Worm (Caenorhabditis elegans) whole organism, L3 larva: ENCODE data around the gene F26F2.11.

Experiments used
- ZK546.5 ChIP-seq: sonication (generic microtip); optimal IDR thresholded peaks from 2 replicates; lab custom pipeline; 2017; ENCODE audit warnings: missing biosample characterization, missing genetic modification characterization
- aly-2 ChIP-seq: fragments of 150-350 bp; optimal IDR thresholded peaks from 2 replicates; lab custom pipeline; 2014; ENCODE audit warnings: missing biosample characterization, missing genetic modification characterization
- ama-1 ChIP-seq: fragments of 150-350 bp; optimal IDR thresholded peaks from 2 replicates; lab custom pipeline; 2018
- ceh-16 ChIP-seq: sonication (generic microtip); optimal IDR thresholded peaks from 2 replicates; lab custom pipeline; 2017; ENCODE audit warnings: missing biosample characterization, missing genetic modification characterization
- ceh-28 ChIP-seq: fragments of 150-350 bp; optimal IDR thresholded peaks from 2 replicates; lab custom pipeline; 2014; ENCODE audit warnings: missing biosample characterization, missing genetic modification reagents, missing genetic modification characterization
- ceh-82 ChIP-seq: fragments of 150-350 bp; optimal IDR thresholded peaks from 2 replicates; lab custom pipeline; 2014; ENCODE audit warnings: missing biosample characterization, missing genetic modification characterization
- ceh-9 ChIP-seq: sonication (generic microtip); optimal IDR thresholded peaks from 2 replicates; lab custom pipeline; 2018; ENCODE audit warnings: missing biosample characterization, missing genetic modification characterization
- daf-12 ChIP-seq: fragments of 150-350 bp; optimal IDR thresholded peaks from 2 replicates; lab custom pipeline; 2014; ENCODE audit warnings: missing biosample characterization, missing genetic modification reagents, missing genetic modification characterization
- egl-27 ChIP-seq: sonication (generic microtip); optimal IDR thresholded peaks from 4 replicates; lab custom pipeline; 2017; ENCODE audit warnings: missing biosample characterization, missing genetic modification reagents, missing genetic modification characterization
- egl-5 ChIP-seq: fragments of 150-350 bp; optimal IDR thresholded peaks from 2 replicates; lab custom pipeline; 2017; ENCODE audit warnings: missing biosample characterization, missing genetic modification reagents, missing genetic modification characterization, inconsistent platforms
- elt-1 ChIP-seq: fragments of 150-350 bp; optimal IDR thresholded peaks from 2 replicates; lab custom pipeline; 2014; ENCODE audit warnings: missing biosample characterization, missing genetic modification characterization
- elt-2 ChIP-seq: sonication (generic microtip); optimal IDR thresholded peaks from 2 replicates; lab custom pipeline; 2016; ENCODE audit warnings: missing genetic modification reagents, mild to moderate bottlenecking, missing genetic modification characterization, missing compliant biosample characterization
- elt-3 ChIP-seq, 3 experiments: fragments of 150-350 bp in 1 of 3; sonication (generic microtip) in 2 of 3; optimal IDR thresholded peaks; 2 replicates in 2 of 3; 4 replicates in 1 of 3; lab custom pipeline; 2014 to 2017; ENCODE audit warnings: missing biosample characterization in 3 of 3, missing genetic modification characterization in 3 of 3
- eor-1 ChIP-seq, 2 experiments: fragments of 150-350 bp; optimal IDR thresholded peaks; 2 replicates each; lab custom pipeline; 2014 to 2018; ENCODE audit warnings: missing biosample characterization in 2 of 2, missing genetic modification characterization in 2 of 2
- fkh-2 ChIP-seq: fragments of 150-350 bp; optimal IDR thresholded peaks from 2 replicates; lab custom pipeline; 2014; ENCODE audit warnings: missing biosample characterization, missing genetic modification reagents, missing genetic modification characterization
- fos-1 ChIP-seq: fragments of 150-350 bp; optimal IDR thresholded peaks from 2 replicates; lab custom pipeline; 2014; ENCODE audit warnings: missing biosample characterization, missing genetic modification characterization
- hmg-11 ChIP-seq: sonication (generic microtip); optimal IDR thresholded peaks from 2 replicates; lab custom pipeline; 2016; ENCODE audit warnings: missing genetic modification characterization, missing compliant biosample characterization
- jun-1 ChIP-seq: fragments of 150-350 bp; optimal IDR thresholded peaks from 2 replicates; lab custom pipeline; 2014; ENCODE audit warnings: missing biosample characterization, missing genetic modification reagents, missing genetic modification characterization
- lin-15B ChIP-seq: fragments of 150-350 bp; optimal IDR thresholded peaks from 2 replicates; lab custom pipeline; 2014; ENCODE audit warnings: missing biosample characterization, missing genetic modification characterization
- lsy-12 ChIP-seq: sonication (generic microtip); optimal IDR thresholded peaks from 2 replicates; lab custom pipeline; 2016; ENCODE audit warnings: mild to moderate bottlenecking, missing genetic modification characterization, missing compliant biosample characterization
- mdl-1 ChIP-seq: fragments of 150-350 bp; optimal IDR thresholded peaks from 2 replicates; lab custom pipeline; 2014; ENCODE audit warnings: missing biosample characterization, missing genetic modification characterization
- nhr-11 ChIP-seq: fragments of 150-350 bp; optimal IDR thresholded peaks from 2 replicates; lab custom pipeline; 2014; ENCODE audit warnings: missing biosample characterization, missing genetic modification characterization
- nhr-23 ChIP-seq: fragments of 150-350 bp; optimal IDR thresholded peaks from 2 replicates; lab custom pipeline; 2014; ENCODE audit warnings: missing biosample characterization, missing genetic modification reagents, missing genetic modification characterization
- nhr-237 ChIP-seq: fragments of 150-350 bp; optimal IDR thresholded peaks from 2 replicates; lab custom pipeline; 2014; ENCODE audit warnings: missing biosample characterization, missing genetic modification characterization
- nhr-25 ChIP-seq: sonication (generic microtip); optimal IDR thresholded peaks from 2 replicates; lab custom pipeline; 2017; ENCODE audit warnings: missing biosample characterization, missing genetic modification characterization
- nhr-28 ChIP-seq: fragments of 150-350 bp; optimal IDR thresholded peaks from 2 replicates; lab custom pipeline; 2014; ENCODE audit warnings: missing biosample characterization, missing genetic modification characterization
- nhr-43 ChIP-seq: sonication (generic microtip); optimal IDR thresholded peaks from 2 replicates; lab custom pipeline; 2016; ENCODE audit warnings: mild to moderate bottlenecking, missing genetic modification characterization, missing compliant biosample characterization; ENCODE audit not compliant: poor library complexity, severe bottlenecking
- nhr-67 ChIP-seq: fragments of 150-350 bp; optimal IDR thresholded peaks from 2 replicates; lab custom pipeline; 2014; ENCODE audit warnings: missing biosample characterization, missing genetic modification characterization
- nhr-76 ChIP-seq: fragments of 150-350 bp; sonication (generic microtip); optimal IDR thresholded peaks from 5 replicates; lab custom pipeline; 2014; ENCODE audit warnings: missing biosample characterization, missing genetic modification characterization
- nhr-77 ChIP-seq: fragments of 150-350 bp; optimal IDR thresholded peaks from 2 replicates; lab custom pipeline; 2014; ENCODE audit warnings: missing biosample characterization, missing genetic modification characterization
- pha-4 ChIP-seq: fragments of 150-350 bp; optimal IDR thresholded peaks from 2 replicates; lab custom pipeline; 2014; ENCODE audit warnings: missing biosample characterization, missing genetic modification reagents, missing genetic modification characterization
- pqm-1 ChIP-seq: fragments of 150-350 bp; optimal IDR thresholded peaks from 2 replicates; lab custom pipeline; 2017; ENCODE audit warnings: missing biosample characterization, missing genetic modification characterization, inconsistent platforms
- sea-2 ChIP-seq: fragments of 150-350 bp; sonication (generic microtip); optimal IDR thresholded peaks from 4 replicates; lab custom pipeline; 2014; ENCODE audit warnings: missing biosample characterization, missing genetic modification reagents, missing genetic modification characterization
- skn-1 ChIP-seq: fragments of 150-350 bp; optimal IDR thresholded peaks from 2 replicates; lab custom pipeline; 2014; ENCODE audit warnings: missing biosample characterization, missing genetic modification characterization
- snpc-4 ChIP-seq: fragments of 150-350 bp; optimal IDR thresholded peaks from 2 replicates; lab custom pipeline; 2014; ENCODE audit warnings: missing biosample characterization, missing genetic modification characterization
- tbx-2 ChIP-seq: sonication (generic microtip); optimal IDR thresholded peaks from 2 replicates; lab custom pipeline; 2016; ENCODE audit warnings: mild to moderate bottlenecking, missing genetic modification characterization, missing compliant biosample characterization
- unc-39 ChIP-seq: sonication (generic microtip); optimal IDR thresholded peaks from 4 replicates; lab custom pipeline; 2017; ENCODE audit warnings: missing biosample characterization, missing genetic modification characterization
- unc-62 ChIP-seq: fragments of 150-350 bp; sonication (generic microtip); optimal IDR thresholded peaks from 4 replicates; lab custom pipeline; 2014; ENCODE audit warnings: missing biosample characterization, missing genetic modification reagents, missing genetic modification characterization
- zag-1 ChIP-seq: fragments of 150-350 bp; optimal IDR thresholded peaks from 2 replicates; lab custom pipeline; 2014; ENCODE audit warnings: missing biosample characterization, missing genetic modification characterization
- ztf-11 ChIP-seq: fragments of 150-350 bp; optimal IDR thresholded peaks from 2 replicates; lab custom pipeline; 2014; ENCODE audit warnings: missing biosample characterization, missing genetic modification characterization

The F26F2.11 gene

DNA sequence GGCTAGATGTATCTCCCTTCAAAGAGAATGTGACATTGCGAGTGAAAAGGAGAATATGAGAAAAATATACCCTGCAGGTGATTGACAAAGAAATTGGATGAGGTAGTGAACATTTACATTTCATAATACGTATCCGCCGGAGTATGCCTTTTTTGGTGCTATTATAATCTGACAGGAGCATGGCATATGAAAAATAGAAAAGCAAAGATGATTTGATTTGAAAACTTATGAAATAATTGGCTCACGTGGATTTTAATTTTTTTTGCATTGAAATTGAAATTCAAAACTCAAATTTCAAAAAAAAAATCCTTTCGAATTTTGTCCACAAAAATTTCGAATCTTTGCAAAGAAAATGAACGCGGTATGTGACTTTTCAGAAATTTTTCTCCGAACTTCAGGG lies 7.5 kb upstream of the F26F2.11 start, which contains the start of gene ttr-11:
ttr-11 (plus strand) TSS at position 301 of the 400 bp plus-strand sequence.
- TF ChIP-seq lsy-12 (tag; lab: Kevin White, UChicago) (no peak), pqm-1 (no peak), ama-1 (lab: Kevin White, UChicago) (no peak), fkh-2 (tag; lab: Kevin White, UChicago) (no peak), lin-15B (no peak), ceh-16 (no peak), nhr-77 (tag; lab: Kevin White, UChicago) (no peak), eor-1 (tag; optimal IDR thresholded peaks at IDR 0.05; lab: Kevin White, UChicago) (no peak), elt-3 (tag; optimal IDR thresholded peaks at IDR 0.05; lab: Kevin White, UChicago) (no peak), aly-2 (tag; lab: Kevin White, UChicago) (no peak), snpc-4 (tag; lab: Kevin White, UChicago) (no peak), ZK546.5 (no peak), ztf-11 (tag; lab: Kevin White, UChicago) (no peak), mdl-1 (no peak), nhr-67 (tag; lab: Kevin White, UChicago) (no peak), egl-5 (tag; lab: Kevin White, UChicago) (no peak), skn-1 (tag; lab: Kevin White, UChicago) (no peak), nhr-28 (no peak), tbx-2 (tag; lab: Kevin White, UChicago) (no peak), elt-2 (tag; lab: Kevin White, UChicago) (no peak)
- TF ChIP-seq, all 47 proteins: peak for 0

DNA sequence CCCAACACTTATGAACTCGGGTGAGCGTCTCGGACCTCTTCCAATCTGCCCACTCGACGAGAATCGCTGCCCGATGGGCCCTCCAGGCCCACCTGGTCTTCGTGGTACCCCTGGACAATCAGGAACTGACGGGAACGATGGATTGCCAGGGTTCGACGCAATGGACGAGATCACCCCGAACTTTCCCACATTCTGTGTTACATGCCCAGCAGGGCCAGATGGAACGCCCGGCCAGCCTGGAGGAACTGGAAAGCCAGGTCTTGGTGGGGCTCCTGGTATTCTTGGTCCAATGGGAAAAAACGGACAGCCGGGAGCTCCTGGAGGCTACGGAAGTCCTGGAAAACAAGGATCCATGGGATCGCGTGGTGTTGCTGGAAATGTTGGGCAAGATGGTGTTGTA lies 5.2 kb upstream of the F26F2.11 start:
- no peak for TF ChIP-seq jun-1 (tag; lab: Kevin White, UChicago)
- TF ChIP-seq ztf-11 (tag; lab: Kevin White, UChicago), result no peak
- no peak for TF ChIP-seq nhr-43 (tag; lab: Kevin White, UChicago)
- no peak for TF ChIP-seq pha-4
- TF ChIP-seq pqm-1, result no peak
- no peak for TF ChIP-seq skn-1 (tag; lab: Kevin White, UChicago)

DNA sequence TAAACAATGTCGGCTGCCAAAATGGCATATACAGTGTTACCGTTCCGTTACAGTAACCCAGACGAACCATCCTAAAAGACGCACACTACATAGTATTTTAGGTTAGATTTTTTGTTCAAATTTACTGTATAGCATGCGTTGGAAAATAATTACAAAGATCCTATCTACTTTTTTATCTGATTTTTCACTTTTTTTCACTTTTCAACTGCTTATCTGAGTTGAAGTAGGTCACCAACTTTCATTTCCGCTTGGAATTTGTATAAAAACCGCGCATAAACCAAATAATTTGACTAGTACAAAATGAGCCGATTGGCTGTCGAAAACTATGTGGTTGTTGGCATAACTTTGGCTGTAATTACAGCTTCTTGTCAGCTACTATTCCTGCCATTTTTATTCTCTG lies 4.2 kb upstream of the F26F2.11 start, which contains the start of gene col-163:
col-163 (plus strand) TSS at position 301 of the 400 bp plus-strand sequence.
- no peak for TF ChIP-seq skn-1 (tag; lab: Kevin White, UChicago)
- no peak for TF ChIP-seq nhr-23 (tag; lab: Kevin White, UChicago)
- no peak for TF ChIP-seq pqm-1
- TF ChIP-seq nhr-43 (tag; lab: Kevin White, UChicago), result no peak
- no peak for TF ChIP-seq nhr-76 (tag; lab: Kevin White, UChicago)
- no peak for TF ChIP-seq nhr-25
- no peak for TF ChIP-seq ama-1 (lab: Kevin White, UChicago)
- TF ChIP-seq elt-1 (tag; lab: Kevin White, UChicago), result no peak
- no peak for TF ChIP-seq fkh-2 (tag; lab: Kevin White, UChicago)
- no peak for TF ChIP-seq elt-2 (tag; lab: Kevin White, UChicago)
- no peak for TF ChIP-seq unc-39 (tag; lab: Kevin White, UChicago)
- TF ChIP-seq, all 47 proteins: peak for 0

DNA sequence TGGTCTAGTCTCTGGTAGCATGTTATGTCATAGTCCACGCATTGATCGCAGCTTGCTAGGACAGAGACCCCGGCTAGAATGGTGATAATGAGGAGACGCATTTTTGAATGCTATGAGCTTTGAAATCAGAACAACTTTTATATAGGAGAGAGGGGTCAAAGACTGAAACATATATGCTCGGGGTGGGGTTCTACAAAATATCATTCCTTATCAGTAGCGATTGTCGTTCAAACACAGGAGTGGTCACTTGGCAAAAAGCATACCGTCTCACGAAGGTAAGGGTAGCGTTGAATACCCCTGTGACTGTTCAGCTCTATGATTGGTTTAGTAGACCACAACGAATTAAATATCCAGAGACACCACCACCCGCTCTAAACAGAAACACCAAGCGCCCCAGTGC lies 1.5 kb upstream of the F26F2.11 start, which contains the start of gene F46B3.1:
F46B3.1 (minus strand) TSS at position 101 of the 400 bp plus-strand sequence.
- no peak for TF ChIP-seq egl-5 (tag; lab: Kevin White, UChicago)

DNA sequence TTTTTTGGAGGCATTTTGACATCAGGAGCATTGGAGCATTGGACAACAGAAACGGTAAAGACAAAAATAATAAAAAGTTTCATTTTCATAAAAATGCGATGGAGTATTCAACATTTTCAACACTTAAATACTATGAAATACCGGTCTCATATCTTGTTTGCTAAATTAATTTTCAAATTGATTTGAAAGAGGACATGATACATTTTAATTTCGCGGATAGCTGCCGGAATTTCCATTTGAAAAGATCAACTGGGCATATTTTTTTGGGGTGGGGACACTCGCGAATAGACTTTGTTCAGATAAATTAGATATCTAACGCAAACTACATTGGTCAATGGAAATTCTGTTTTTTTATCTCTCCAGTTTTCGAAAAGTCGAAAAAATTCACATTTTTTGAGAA lies 807 bp downstream of the F26F2.11 start, which contains the start of gene F26F2.10:
F26F2.10 (minus strand) TSS at position 101 of the 400 bp plus-strand sequence.
- no peak for TF ChIP-seq ceh-16
- TF ChIP-seq nhr-237, result no peak
- no peak for TF ChIP-seq fos-1
- TF ChIP-seq egl-5 (tag; lab: Kevin White, UChicago), result no peak
- no peak for TF ChIP-seq nhr-23 (tag; lab: Kevin White, UChicago)
- TF ChIP-seq nhr-76 (tag; lab: Kevin White, UChicago), result no peak
- no peak for TF ChIP-seq lsy-12 (tag; lab: Kevin White, UChicago)
- no peak for TF ChIP-seq ceh-9 (tag; lab: Kevin White, UChicago)
- no peak for TF ChIP-seq skn-1 (tag; lab: Kevin White, UChicago)

DNA sequence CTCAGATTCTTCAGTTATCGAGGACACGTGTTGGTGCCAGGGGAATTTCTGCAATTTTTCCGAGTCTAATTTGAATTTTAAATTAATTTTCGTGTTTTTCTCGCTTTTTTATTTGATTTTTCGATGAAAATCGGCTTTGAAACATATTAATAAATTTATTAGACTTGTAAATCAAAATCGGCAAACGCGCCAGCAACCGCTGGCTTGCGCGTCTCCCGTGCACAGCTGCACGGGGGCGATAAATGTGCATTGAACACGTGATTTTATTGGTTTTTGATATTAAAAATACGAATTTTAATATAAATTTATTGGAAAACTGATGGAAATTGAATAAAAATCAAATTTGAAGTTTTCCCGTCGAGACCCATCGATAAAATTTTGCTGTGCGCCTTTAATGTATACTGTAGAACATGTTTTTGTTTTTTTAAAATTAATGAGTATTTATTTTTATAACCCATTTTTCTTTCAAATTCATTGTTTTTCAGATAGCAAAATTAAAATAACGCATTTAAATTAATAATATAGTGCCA lies 15.0 kb downstream of the F26F2.11 start, which contains the start of gene F26F2.7:
F26F2.7 (plus strand) TSS at position 480 of the 530 bp plus-strand sequence.
- no peak for TF ChIP-seq ceh-82
- TF ChIP-seq jun-1 (tag; lab: Kevin White, UChicago), result peak; percentile 72
- TF ChIP-seq zag-1 (tag; lab: Kevin White, UChicago), result no peak
- TF ChIP-seq mdl-1, result peak; percentile 17
- TF ChIP-seq nhr-11 (tag; lab: Kevin White, UChicago), result no peak
- no peak for TF ChIP-seq ceh-9 (tag; lab: Kevin White, UChicago)
- peak; percentile 51 for TF ChIP-seq lsy-12 (tag; lab: Kevin White, UChicago)
- TF ChIP-seq nhr-23 (tag; lab: Kevin White, UChicago), result peak; percentile 50
- no peak for TF ChIP-seq ceh-16
- TF ChIP-seq egl-27 (tag; lab: Kevin White, UChicago), result peak; percentile 35
- TF ChIP-seq sea-2 (GFP tag; lab: Kevin White, UChicago), result no peak
- TF ChIP-seq nhr-43 (tag; lab: Kevin White, UChicago), result peak; percentile 54
- TF ChIP-seq skn-1 (tag; lab: Kevin White, UChicago), result no peak
- TF ChIP-seq nhr-77 (tag; lab: Kevin White, UChicago), result no peak
- no peak for TF ChIP-seq daf-12 (tag; lab: Kevin White, UChicago)
- peak; percentile 80 for TF ChIP-seq elt-2 (tag; lab: Kevin White, UChicago)
- TF ChIP-seq pqm-1, result peak; percentile 10
- no peak for TF ChIP-seq fos-1
- TF ChIP-seq hmg-11 (tag; lab: Kevin White, UChicago), result peak; percentile 83
- TF ChIP-seq ceh-28 (tag; lab: Kevin White, UChicago), result peak; percentile 60
- no peak for TF ChIP-seq unc-62 (GFP tag; lab: Kevin White, UChicago)
- no peak for TF ChIP-seq ama-1 (lab: Kevin White, UChicago)
